Worm (Caenorhabditis elegans) whole organism, young adult: ENCODE measurements around the gene B0416.7.
"Not testable (repeated sequence)": the region's sequence is repeated elsewhere in the genome, so short reads cannot be mapped to it uniquely, and the experiment has no call there.

Source experiments
- Y53G8AR.9 ChIP-seq: fragments of 200-800 bp; sonication (Bioruptor generic); conservative IDR thresholded peaks from 2 replicates; pipeline ENCODE4 v1.3.6; 2022; ENCODE audit warnings: missing genetic modification reagents, missing genetic modification characterization, missing compliant biosample characterization
- cebp-1 ChIP-seq, 2 experiments: fragments of 200-800 bp in 1 of 2; sonication (Bioruptor generic) in 1 of 2; sonication (generic microtip) in 1 of 2; IDR thresholded peaks in 1 of 2; optimal IDR thresholded peaks in 1 of 2; 2 replicates each; pipeline versions ENCODE4 v1.3.6 to Lab custom; 2017 to 2022; ENCODE audit warnings: missing compliant biosample characterization in 2 of 2, missing genetic modification characterization in 2 of 2, mild to moderate bottlenecking in 1 of 2, missing genetic modification reagents in 1 of 2, moderate library complexity in 1 of 2
- cebp-2 ChIP-seq: fragments of 200-800 bp; sonication (Bioruptor generic); IDR thresholded peaks from 2 replicates; pipeline ENCODE4 v1.3.6; 2022; ENCODE audit warnings: missing genetic modification characterization, missing compliant biosample characterization
- efl-1 ChIP-seq: fragments of 150-350 bp; optimal IDR thresholded peaks from 2 replicates; lab custom pipeline; 2014; ENCODE audit warnings: missing biosample characterization, missing genetic modification reagents, missing genetic modification characterization
- gei-17 ChIP-seq: fragments of 200-800 bp; sonication (Bioruptor generic); optimal IDR thresholded peaks from 2 replicates; lab custom pipeline; 2018; ENCODE audit warnings: mild to moderate bottlenecking, missing genetic modification characterization, missing compliant biosample characterization
- lsl-1 ChIP-seq: fragments of 200-800 bp; sonication (Bioruptor generic); optimal IDR thresholded peaks from 2 replicates; lab custom pipeline; 2018; ENCODE audit warnings: mild to moderate bottlenecking, missing genetic modification characterization, moderate library complexity, missing compliant biosample characterization
- nfya-1 ChIP-seq: sonication (generic microtip); optimal IDR thresholded peaks from 2 replicates; lab custom pipeline; 2017; ENCODE audit warnings: antibody characterized with exemption, missing compliant biosample characterization, missing genetic modification characterization, borderline replicate concordance; ENCODE audit not compliant: insufficient read depth
- nhr-80 ChIP-seq: sonication (generic microtip); optimal IDR thresholded peaks from 2 replicates; lab custom pipeline; 2016; ENCODE audit warnings: missing genetic modification characterization, missing compliant biosample characterization
- pha-4 ChIP-seq: fragments of 150-350 bp; sonication (generic microtip); optimal IDR thresholded peaks from 2 replicates; lab custom pipeline; 2014; ENCODE audit warnings: missing biosample characterization, missing genetic modification reagents, missing genetic modification characterization
- snpc-4 ChIP-seq, 5 experiments: fragments of 150-350 bp in 1 of 5; sonication (generic microtip) in 4 of 5; optimal IDR thresholded peaks; 2 replicates each; lab custom pipeline; 2014 to 2018; ENCODE audit warnings: missing genetic modification characterization in 5 of 5, missing biosample characterization in 3 of 5, antibody characterized with exemption in 2 of 5, mild to moderate bottlenecking in 2 of 5, missing compliant biosample characterization in 2 of 5, missing genotype in 2 of 5, moderate library complexity in 2 of 5, missing genetic modification reagents in 1 of 5
- unc-62 ChIP-seq: fragments of 150-350 bp; optimal IDR thresholded peaks from 2 replicates; lab custom pipeline; 2014; ENCODE audit warnings: missing biosample characterization, missing genetic modification reagents, missing genetic modification characterization
- ztf-18 ChIP-seq: sonication (generic microtip); optimal IDR thresholded peaks from 2 replicates; lab custom pipeline; 2016; ENCODE audit warnings: missing genotype, mild to moderate bottlenecking, missing genetic modification characterization, missing compliant biosample characterization

ce11 chrX:9325768-9326167 lies 28.0 kb upstream of the B0416.7 start:
- not testable (repeated sequence) for TF ChIP-seq ztf-18 (tag; lab: Kevin White, UChicago); efl-1 (GFP tag; lab: Kevin White, UChicago); gei-17; snpc-4 (GFP tag; optimal IDR thresholded peaks at IDR 0.05; lab: Kevin White, UChicago); snpc-4 (tag; optimal IDR thresholded peaks at IDR 0.05; lab: Kevin White, UChicago); cebp-1 (GFP tag; IDR thresholded peaks at IDR 0.05; lab: Robert Waterston, UW); cebp-1 (tag; optimal IDR thresholded peaks at IDR 0.05; lab: Kevin White, UChicago); pha-4 (tag; lab: Kevin White, UChicago); Y53G8AR.9 (GFP tag; lab: Robert Waterston, UW); unc-62 (GFP tag; lab: Kevin White, UChicago); nfya-1 (tag; lab: Kevin White, UChicago); lsl-1 (GFP tag; lab: Kevin White, UChicago); nhr-80 (tag; lab: Kevin White, UChicago)
- TF ChIP-seq cebp-2: 0 out of 2 replicates have a peak, but pooled peaks have one; percentile 16
